Worm (Caenorhabditis elegans) whole organism, L2 larva: ENCODE data around the gene clec-263.
"Not testable (repeated sequence)": the region's sequence is repeated elsewhere in the genome, so short reads cannot be mapped to it uniquely, and the experiment has no call there.

ENCODE experiments used
- C34F6.9 ChIP-seq: fragments of 150-350 bp; optimal IDR thresholded peaks from 2 replicates; lab custom pipeline; 2014; ENCODE audit warnings: missing biosample characterization, missing genetic modification characterization
- R02D3.7 ChIP-seq: fragments of 150-350 bp; optimal IDR thresholded peaks from 2 replicates; lab custom pipeline; 2014; ENCODE audit warnings: missing biosample characterization, missing genetic modification characterization
- ZK546.5 ChIP-seq: sonication (generic microtip); optimal IDR thresholded peaks from 2 replicates; lab custom pipeline; 2017; ENCODE audit warnings: missing biosample characterization, missing genetic modification characterization
- alr-1 ChIP-seq: fragments of 150-350 bp; optimal IDR thresholded peaks from 2 replicates; lab custom pipeline; 2014; ENCODE audit warnings: missing biosample characterization, missing genetic modification characterization
- aly-2 ChIP-seq: fragments of 150-350 bp; optimal IDR thresholded peaks from 2 replicates; lab custom pipeline; 2014; ENCODE audit warnings: missing biosample characterization, missing genetic modification characterization
- ama-1 ChIP-seq: fragments of 150-350 bp; optimal IDR thresholded peaks from 2 replicates; lab custom pipeline; 2018; ENCODE audit warnings: inconsistent platforms
- blmp-1 ChIP-seq: sonication (generic microtip); optimal IDR thresholded peaks from 2 replicates; lab custom pipeline; 2017; ENCODE audit warnings: missing genetic modification characterization, mild to moderate bottlenecking, missing compliant biosample characterization, antibody characterized with exemption, moderate library complexity; ENCODE audit not compliant: insufficient read depth
- ceh-82 ChIP-seq: fragments of 150-350 bp; optimal IDR thresholded peaks from 2 replicates; lab custom pipeline; 2014; ENCODE audit warnings: missing biosample characterization, missing genetic modification characterization
- elt-1 ChIP-seq: fragments of 150-350 bp; optimal IDR thresholded peaks from 2 replicates; lab custom pipeline; 2014; ENCODE audit warnings: missing biosample characterization, missing genetic modification characterization
- elt-3 ChIP-seq: sonication (generic microtip); optimal IDR thresholded peaks from 2 replicates; lab custom pipeline; 2017; ENCODE audit warnings: missing biosample characterization, missing genetic modification characterization
- fos-1 ChIP-seq: fragments of 150-350 bp; optimal IDR thresholded peaks from 2 replicates; lab custom pipeline; 2014; ENCODE audit warnings: missing biosample characterization, missing genetic modification characterization
- gmeb-1 ChIP-seq: fragments of 150-350 bp; optimal IDR thresholded peaks from 2 replicates; lab custom pipeline; 2014; ENCODE audit warnings: missing biosample characterization, missing genetic modification characterization
- lin-11 ChIP-seq: fragments of 150-350 bp; sonication (generic microtip); optimal IDR thresholded peaks from 2 replicates; lab custom pipeline; 2014; ENCODE audit warnings: missing biosample characterization, missing genetic modification characterization, inconsistent platforms, mixed read lengths
- lin-13 ChIP-seq: fragments of 150-350 bp; optimal IDR thresholded peaks from 2 replicates; lab custom pipeline; 2014; ENCODE audit warnings: missing biosample characterization, missing genetic modification reagents, missing genetic modification characterization
- lsy-2 ChIP-seq, 2 experiments: fragments of 150-350 bp in 1 of 2; sonication (generic microtip) in 1 of 2; optimal IDR thresholded peaks; 2 replicates each; lab custom pipeline; 2014 to 2017; ENCODE audit warnings: missing biosample characterization in 2 of 2, missing genetic modification characterization in 2 of 2
- mbf-1 ChIP-seq: sonication (generic microtip); optimal IDR thresholded peaks from 2 replicates; lab custom pipeline; 2017; ENCODE audit warnings: missing biosample characterization, missing genetic modification characterization
- mdl-1 ChIP-seq, 2 experiments: fragments of 150-350 bp in 1 of 2; sonication (generic microtip) in 1 of 2; optimal IDR thresholded peaks; 2 replicates each; lab custom pipeline; 2017; ENCODE audit warnings: missing biosample characterization in 2 of 2, missing genetic modification characterization in 2 of 2
- nhr-11 ChIP-seq: fragments of 150-350 bp; optimal IDR thresholded peaks from 2 replicates; lab custom pipeline; 2014; ENCODE audit warnings: missing biosample characterization, missing genetic modification characterization
- nhr-12 ChIP-seq: fragments of 150-350 bp; optimal IDR thresholded peaks from 2 replicates; lab custom pipeline; 2014; ENCODE audit warnings: missing biosample characterization, missing genetic modification characterization
- nhr-129 ChIP-seq: fragments of 150-350 bp; optimal IDR thresholded peaks from 2 replicates; lab custom pipeline; 2014; ENCODE audit warnings: missing biosample characterization, missing genetic modification characterization
- nhr-21 ChIP-seq: fragments of 150-350 bp; optimal IDR thresholded peaks from 2 replicates; lab custom pipeline; 2014; ENCODE audit warnings: missing biosample characterization, missing genetic modification characterization
- nhr-23 ChIP-seq: fragments of 150-350 bp; optimal IDR thresholded peaks from 2 replicates; lab custom pipeline; 2014; ENCODE audit warnings: missing biosample characterization, missing genetic modification reagents, missing genetic modification characterization
- nhr-237 ChIP-seq: fragments of 150-350 bp; optimal IDR thresholded peaks from 2 replicates; lab custom pipeline; 2014; ENCODE audit warnings: missing biosample characterization, missing genetic modification characterization
- nhr-25 ChIP-seq: fragments of 150-350 bp; sonication (generic microtip); optimal IDR thresholded peaks from 3 replicates; lab custom pipeline; 2014; ENCODE audit warnings: missing biosample characterization, missing genetic modification characterization
- nhr-77 ChIP-seq: fragments of 150-350 bp; optimal IDR thresholded peaks from 2 replicates; lab custom pipeline; 2014; ENCODE audit warnings: missing biosample characterization, missing genetic modification characterization
- peb-1 ChIP-seq: fragments of 150-350 bp; optimal IDR thresholded peaks from 2 replicates; lab custom pipeline; 2014; ENCODE audit warnings: missing biosample characterization, missing genetic modification characterization
- sem-4 ChIP-seq: fragments of 150-350 bp; optimal IDR thresholded peaks from 2 replicates; lab custom pipeline; 2014; ENCODE audit warnings: missing biosample characterization, missing genetic modification reagents, missing genetic modification characterization
- skn-1 ChIP-seq: sonication (generic microtip); optimal IDR thresholded peaks from 2 replicates; lab custom pipeline; 2017; ENCODE audit warnings: missing biosample characterization, missing genetic modification characterization
- sma-3 ChIP-seq: sonication (generic microtip); optimal IDR thresholded peaks from 2 replicates; lab custom pipeline; 2016; ENCODE audit warnings: missing genetic modification reagents, missing genetic modification characterization, missing compliant biosample characterization
- sma-9 ChIP-seq, 2 experiments: fragments of 150-350 bp in 1 of 2; sonication (generic microtip) in 1 of 2; optimal IDR thresholded peaks; 2 replicates each; lab custom pipeline; 2014 to 2016; ENCODE audit warnings: missing genetic modification characterization in 2 of 2, mild to moderate bottlenecking in 1 of 2, missing biosample characterization in 1 of 2, missing compliant biosample characterization in 1 of 2, missing genetic modification reagents in 1 of 2, moderate library complexity in 1 of 2
- snpc-4 ChIP-seq: fragments of 150-350 bp; optimal IDR thresholded peaks from 2 replicates; lab custom pipeline; 2014; ENCODE audit warnings: missing biosample characterization, missing genetic modification characterization
- unc-55 ChIP-seq: fragments of 150-350 bp; sonication (generic microtip); optimal IDR thresholded peaks from 3 replicates; lab custom pipeline; 2014; ENCODE audit warnings: missing biosample characterization, missing genetic modification reagents, missing genetic modification characterization
- unc-62 ChIP-seq: fragments of 150-350 bp; optimal IDR thresholded peaks from 2 replicates; lab custom pipeline; 2014; ENCODE audit warnings: missing biosample characterization, missing genetic modification reagents, missing genetic modification characterization
- ztf-1 ChIP-seq: fragments of 200-800 bp; sonication (Bioruptor generic); conservative IDR thresholded peaks from 2 replicates; pipeline ENCODE4 v1.3.6; 2022; ENCODE audit warnings: missing genetic modification characterization, missing compliant biosample characterization
- ztf-4 ChIP-seq: fragments of 150-350 bp; optimal IDR thresholded peaks from 2 replicates; lab custom pipeline; 2014; ENCODE audit warnings: missing biosample characterization, missing genetic modification characterization

The clec-263 gene

DNA sequence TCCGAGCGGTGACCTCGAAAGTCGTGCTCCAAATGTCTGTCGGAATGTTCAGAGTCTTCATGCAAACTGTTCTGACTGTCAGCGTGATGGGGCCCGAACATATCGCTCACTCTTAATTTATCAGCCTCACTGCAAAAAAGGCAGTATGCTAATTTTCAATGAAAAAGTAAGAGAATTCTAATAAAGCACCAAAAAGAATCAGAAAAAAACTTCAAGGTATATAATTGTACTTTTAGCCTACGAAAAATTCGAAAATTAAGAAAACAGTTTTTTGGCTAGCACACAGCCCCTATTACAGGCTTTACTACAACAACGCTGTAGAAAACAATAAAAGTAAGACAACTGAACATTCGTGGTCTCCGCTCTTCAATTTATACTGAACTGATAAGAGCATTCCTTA is 12.6 kb upstream of the clec-263 start, which contains the start of gene F26F2.1:
Gene F26F2.1, minus strand, starts transcription at position 101 of the 400 bp plus-strand sequence.
- TF ChIP-seq ztf-4 (tag; lab: Kevin White, UChicago) (no peak), nhr-21 (tag; lab: Kevin White, UChicago) (no peak), mdl-1 (tag; optimal IDR thresholded peaks at IDR 0.05; lab: Kevin White, UChicago) (no peak), unc-62 (GFP tag; lab: Kevin White, UChicago) (no peak), nhr-25 (tag; lab: Kevin White, UChicago) (no peak), elt-1 (tag; lab: Kevin White, UChicago) (no peak), ama-1 (lab: Kevin White, UChicago) (no peak), fos-1 (no peak), sma-3 (GFP tag; lab: Kevin White, UChicago) (no peak), aly-2 (tag; lab: Kevin White, UChicago) (no peak), alr-1 (no peak), unc-55 (GFP tag; lab: Kevin White, UChicago) (no peak), sem-4 (no peak), lin-11 (tag; lab: Kevin White, UChicago) (no peak)

DNA sequence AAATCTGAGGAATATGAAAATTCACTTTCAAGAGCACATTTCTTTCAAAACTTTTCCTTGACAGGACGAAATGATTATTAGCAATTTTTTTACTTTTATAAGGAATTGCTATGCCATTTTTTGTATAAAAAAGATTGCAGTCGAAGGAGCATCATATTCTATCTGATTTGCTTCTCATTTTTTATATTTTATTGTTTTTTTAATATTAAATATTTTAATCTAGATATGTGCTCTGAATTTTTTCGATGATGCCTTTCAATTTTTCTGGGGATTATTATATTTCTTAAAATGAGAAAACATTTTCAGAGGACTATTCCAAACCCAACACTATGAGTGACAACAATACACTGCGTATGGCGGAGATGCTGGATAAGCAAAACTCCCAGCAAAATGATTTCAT is 10.4 kb upstream of the clec-263 start, which contains the start of gene F26F2.13:
Gene F26F2.13, plus strand, starts transcription at position 301 of the 400 bp plus-strand sequence.
- not testable (repeated sequence) for TF ChIP-seq R02D3.7, nhr-25, nhr-23 (tag; lab: Kevin White, UChicago)

ce11 chrV:20566454-20566853 is 8.0 kb upstream of the clec-263 start, which contains the start of gene F26F2.3:
F26F2.3 (minus strand) TSS chrV:20566554.
- no peak for TF ChIP-seq ceh-82
- TF ChIP-seq blmp-1 = no peak
- TF ChIP-seq skn-1 (tag; lab: Kevin White, UChicago) = no peak
- no peak for TF ChIP-seq ztf-1 (GFP tag; lab: Robert Waterston, UW)
- TF ChIP-seq peb-1 (tag; lab: Kevin White, UChicago) = no peak
- no peak for TF ChIP-seq lsy-2 (tag; optimal IDR thresholded peaks at IDR 0.05; lab: Kevin White, UChicago)
- TF ChIP-seq sma-9 (GFP tag; optimal IDR thresholded peaks at IDR 0.05; lab: Kevin White, UChicago) = no peak
- TF ChIP-seq sma-9 (tag; optimal IDR thresholded peaks at IDR 0.05; lab: Kevin White, UChicago) = no peak
- no peak for TF ChIP-seq nhr-129 (tag; lab: Kevin White, UChicago)
- TF ChIP-seq nhr-237 (tag; lab: Kevin White, UChicago) = no peak
- TF ChIP-seq nhr-12 (tag; lab: Kevin White, UChicago) = no peak

ce11 chrV:20568995-20569394 is 5.4 kb upstream of the clec-263 start, which contains the start of gene F26F2.4:
F26F2.4 (plus strand) TSS chrV:20569295.
- not testable (repeated sequence) for TF ChIP-seq elt-3 (tag; lab: Kevin White, UChicago); nhr-11; ama-1 (lab: Kevin White, UChicago)
- TF ChIP-seq, all 48 proteins: peak for 0; not testable (repeated sequence) for 48

ce11 chrV:20573392-20573791 is 1.0 kb upstream of the clec-263 start, which contains the start of gene F26F2.5:
F26F2.5 (plus strand) TSS chrV:20573692.
- TF ChIP-seq gmeb-1 (tag; lab: Kevin White, UChicago) (no peak), ZK546.5 (tag; lab: Kevin White, UChicago) (no peak), skn-1 (tag; lab: Kevin White, UChicago) (no peak), lin-13 (GFP tag; lab: Kevin White, UChicago) (no peak), R02D3.7 (tag; lab: Kevin White, UChicago) (no peak), nhr-129 (tag; lab: Kevin White, UChicago) (no peak), elt-1 (tag; lab: Kevin White, UChicago) (no peak), lin-11 (tag; lab: Kevin White, UChicago) (no peak), C34F6.9 (no peak), snpc-4 (no peak), unc-62 (GFP tag; lab: Kevin White, UChicago) (no peak), mbf-1 (no peak), lsy-2 (tag; optimal IDR thresholded peaks at IDR 0.05; lab: Kevin White, UChicago) (no peak), mdl-1 (tag; optimal IDR thresholded peaks at IDR 0.05; lab: Kevin White, UChicago) (no peak), nhr-77 (tag; lab: Kevin White, UChicago) (no peak), nhr-21 (tag; lab: Kevin White, UChicago) (no peak)
